Fruit fly (Drosophila melanogaster) whole organism, prepupa: ENCODE data around the gene CG10516.
A peak's percentile ranks its signal among the peaks of the same experiment; 100 is the strongest.

ENCODE experiments used
- Blimp-1 ChIP-seq: fragments of 200-800 bp; sonication (Bioruptor generic); optimal IDR thresholded peaks from 3 replicates; lab custom pipeline; 2017; ENCODE audit warnings: missing biosample characterization, missing genetic modification characterization, mild to moderate bottlenecking, moderate library complexity, missing genetic modification reagents
- CG10631 ChIP-seq: fragments of 200-800 bp; sonication (Bioruptor generic); optimal IDR thresholded peaks from 2 replicates; lab custom pipeline; 2016; ENCODE audit warnings: missing biosample characterization, missing genetic modification characterization
- CG10669 ChIP-seq: fragments of 200-800 bp; sonication (Bioruptor generic); optimal IDR thresholded peaks from 3 replicates; lab custom pipeline; 2018; ENCODE audit warnings: missing biosample characterization, mild to moderate bottlenecking, missing genetic modification characterization, moderate library complexity
- CG11762 ChIP-seq: fragments of 200-800 bp; sonication (Bioruptor generic); optimal IDR thresholded peaks from 3 replicates; lab custom pipeline; 2016; ENCODE audit warnings: missing biosample characterization, missing genetic modification characterization; ENCODE audit not compliant: insufficient read depth
- CG11902 ChIP-seq: fragments of 200-800 bp; sonication (Bioruptor generic); optimal IDR thresholded peaks from 3 replicates; lab custom pipeline; 2016; ENCODE audit warnings: missing biosample characterization, missing genetic modification characterization
- CG1621 ChIP-seq: fragments of 200-800 bp; sonication (Bioruptor generic); optimal IDR thresholded peaks from 3 replicates; lab custom pipeline; 2018; ENCODE audit warnings: missing biosample characterization, mild to moderate bottlenecking, missing genetic modification characterization
- CG16779 ChIP-seq: fragments of 200-800 bp; sonication (Bioruptor generic); optimal IDR thresholded peaks from 3 replicates; lab custom pipeline; 2017; ENCODE audit warnings: missing biosample characterization, mild to moderate bottlenecking, missing genetic modification characterization
- CG3032 ChIP-seq: fragments of 200-800 bp; optimal IDR thresholded peaks from 2 replicates; lab custom pipeline; 2019; ENCODE audit warnings: missing biosample characterization, mild to moderate bottlenecking, missing genetic modification characterization, moderate library complexity
- CG31627 ChIP-seq: fragments of 200-800 bp; sonication (Bioruptor generic); optimal IDR thresholded peaks from 3 replicates; lab custom pipeline; 2016; ENCODE audit warnings: missing biosample characterization, missing genetic modification characterization
- CG32006 ChIP-seq: fragments of 200-800 bp; sonication (Bioruptor generic); optimal IDR thresholded peaks from 3 replicates; lab custom pipeline; 2017; ENCODE audit warnings: missing biosample characterization, mild to moderate bottlenecking, missing genetic modification characterization
- CG34406 ChIP-seq: fragments of 200-800 bp; sonication (Bioruptor generic); optimal IDR thresholded peaks from 3 replicates; lab custom pipeline; 2016; ENCODE audit warnings: missing biosample characterization, missing genetic modification characterization
- CG4318 ChIP-seq: fragments of 200-800 bp; sonication (Bioruptor generic); optimal IDR thresholded peaks from 3 replicates; lab custom pipeline; 2017; ENCODE audit warnings: missing biosample characterization, mild to moderate bottlenecking, missing genetic modification characterization
- CG6163 ChIP-seq: fragments of 200-800 bp; sonication (Bioruptor generic); IDR thresholded peaks from 3 replicates; pipeline ENCODE4 v1.3.6; 2022; ENCODE audit warnings: missing biosample characterization, missing genetic modification characterization
- CG6792 ChIP-seq: fragments of 200-800 bp; sonication (Bioruptor generic); optimal IDR thresholded peaks from 3 replicates; lab custom pipeline; 2016; ENCODE audit warnings: missing biosample characterization, missing genetic modification characterization
- CG6808 ChIP-seq: fragments of 200-800 bp; sonication (Bioruptor generic); optimal IDR thresholded peaks from 3 replicates; lab custom pipeline; 2017; ENCODE audit warnings: missing biosample characterization, missing genetic modification characterization, mild to moderate bottlenecking, moderate library complexity, missing genetic modification reagents
- CG6854 ChIP-seq: fragments of 200-800 bp; sonication (Bioruptor generic); optimal IDR thresholded peaks from 2 replicates; lab custom pipeline; 2017; ENCODE audit warnings: missing biosample characterization, mild to moderate bottlenecking, missing genetic modification characterization
- CG7368 ChIP-seq: fragments of 200-800 bp; sonication (Bioruptor generic); optimal IDR thresholded peaks from 3 replicates; lab custom pipeline; 2016; ENCODE audit warnings: missing biosample characterization, missing genetic modification characterization
- CG8119 ChIP-seq: fragments of 200-800 bp; sonication (Bioruptor generic); IDR thresholded peaks from 3 replicates; pipeline ENCODE4 v1.3.6; 2022; ENCODE audit warnings: missing biosample characterization, missing genetic modification characterization
- CG8319 ChIP-seq: fragments of 200-800 bp; sonication (Bioruptor generic); optimal IDR thresholded peaks from 3 replicates; lab custom pipeline; 2016; ENCODE audit warnings: missing biosample characterization, missing genetic modification characterization
- CG8632 ChIP-seq: fragments of 200-800 bp; sonication (Bioruptor generic); optimal IDR thresholded peaks from 3 replicates; lab custom pipeline; 2016; ENCODE audit warnings: missing biosample characterization, missing genetic modification characterization
- CG9139 ChIP-seq: fragments of 200-800 bp; sonication (Bioruptor generic); optimal IDR thresholded peaks from 3 replicates; lab custom pipeline; 2017; ENCODE audit warnings: missing biosample characterization, mild to moderate bottlenecking, missing genetic modification characterization
- Eip75B ChIP-seq: fragments of 200-800 bp; sonication (Bioruptor generic); optimal IDR thresholded peaks from 3 replicates; lab custom pipeline; 2016; ENCODE audit warnings: missing biosample characterization, missing genetic modification characterization
- Eip78C ChIP-seq: fragments of 200-800 bp; sonication (Bioruptor generic); peaks from one replicate; lab custom pipeline; 2016; ENCODE audit warnings: missing biosample characterization, missing genetic modification characterization
- Gug ChIP-seq: fragments of 200-800 bp; sonication (Bioruptor generic); IDR thresholded peaks from 2 replicates; pipeline ENCODE4 v1.3.6; 2022; ENCODE audit warnings: missing biosample characterization, missing genetic modification characterization
- Hr39 ChIP-seq: fragments of 200-800 bp; sonication (Bioruptor generic); optimal IDR thresholded peaks from 2 replicates; lab custom pipeline; 2016; ENCODE audit warnings: missing biosample characterization, missing genetic modification characterization
- Met ChIP-seq: fragments of 200-800 bp; sonication (Bioruptor generic); optimal IDR thresholded peaks from 3 replicates; lab custom pipeline; 2016; ENCODE audit warnings: missing biosample characterization, missing genetic modification characterization
- OdsH ChIP-seq: fragments of 200-800 bp; sonication (Bioruptor generic); optimal IDR thresholded peaks from 3 replicates; lab custom pipeline; 2016; ENCODE audit warnings: missing biosample characterization, missing genetic modification characterization
- Smox ChIP-seq: fragments of 200-800 bp; sonication (Bioruptor generic); optimal IDR thresholded peaks from 3 replicates; lab custom pipeline; 2016; ENCODE audit warnings: missing biosample characterization, missing genetic modification characterization
- Sox102F ChIP-seq: fragments of 200-800 bp; sonication (Bioruptor generic); optimal IDR thresholded peaks from 2 replicates; lab custom pipeline; 2016; ENCODE audit warnings: missing biosample characterization, mild to moderate bottlenecking, missing genetic modification characterization
- Sox14 ChIP-seq: fragments of 200-800 bp; sonication (Bioruptor generic); optimal IDR thresholded peaks from 3 replicates; lab custom pipeline; 2016; ENCODE audit warnings: missing biosample characterization, missing genetic modification characterization
- Sox15 ChIP-seq: fragments of 200-800 bp; sonication (Bioruptor generic); optimal IDR thresholded peaks from 3 replicates; lab custom pipeline; 2016; ENCODE audit warnings: missing biosample characterization, missing genetic modification characterization
- achi ChIP-seq: fragments of 200-800 bp; sonication (Bioruptor generic); optimal IDR thresholded peaks from 3 replicates; lab custom pipeline; 2016; ENCODE audit warnings: missing biosample characterization, missing genetic modification characterization
- acj6 ChIP-seq: fragments of 200-800 bp; sonication (Bioruptor generic); optimal IDR thresholded peaks from 3 replicates; lab custom pipeline; 2016; ENCODE audit warnings: missing biosample characterization, missing genetic modification characterization
- dac ChIP-seq: fragments of 200-800 bp; sonication (Bioruptor generic); optimal IDR thresholded peaks from 2 replicates; lab custom pipeline; 2017; ENCODE audit warnings: missing biosample characterization, mild to moderate bottlenecking, missing genetic modification characterization
- eg ChIP-seq: fragments of 200-800 bp; sonication (Bioruptor generic); IDR thresholded peaks from 3 replicates; pipeline ENCODE4 v1.3.6; 2022; ENCODE audit warnings: missing biosample characterization, missing genetic modification characterization
- esn ChIP-seq: fragments of 200-800 bp; sonication (Bioruptor generic); optimal IDR thresholded peaks from 2 replicates; lab custom pipeline; 2016; ENCODE audit warnings: missing biosample characterization, mild to moderate bottlenecking, missing genetic modification characterization, moderate library complexity
- fd59A ChIP-seq: fragments of 200-800 bp; sonication (Bioruptor generic); optimal IDR thresholded peaks from 2 replicates; lab custom pipeline; 2017; ENCODE audit warnings: missing biosample characterization, mild to moderate bottlenecking, missing genetic modification characterization, missing genetic modification reagents
- fkh ChIP-seq: fragments of 200-800 bp; sonication (Bioruptor generic); optimal IDR thresholded peaks from 3 replicates; lab custom pipeline; 2017; ENCODE audit warnings: missing biosample characterization, mild to moderate bottlenecking, missing genetic modification characterization, moderate library complexity
- lz ChIP-seq: fragments of 200-800 bp; sonication (Bioruptor generic); optimal IDR thresholded peaks from 3 replicates; lab custom pipeline; 2016; ENCODE audit warnings: missing biosample characterization, missing genetic modification characterization
- net ChIP-seq: fragments of 200-800 bp; sonication (Bioruptor generic); optimal IDR thresholded peaks from 3 replicates; lab custom pipeline; 2016; ENCODE audit warnings: missing biosample characterization, missing genetic modification characterization
- pdm3 ChIP-seq: fragments of 200-800 bp; sonication (Bioruptor generic); optimal IDR thresholded peaks from 3 replicates; lab custom pipeline; 2016; ENCODE audit warnings: missing biosample characterization, missing genetic modification characterization
- salr ChIP-seq, 2 experiments: fragments of 200-800 bp; sonication (Bioruptor generic); optimal IDR thresholded peaks; 3 replicates each; lab custom pipeline; 2016 to 2018; ENCODE audit warnings: missing biosample characterization in 2 of 2, missing genetic modification characterization in 2 of 2, mild to moderate bottlenecking in 1 of 2
- ss ChIP-seq, 2 experiments: fragments of 200-800 bp; sonication (Bioruptor generic); optimal IDR thresholded peaks; 2 replicates in 1 of 2; 3 replicates in 1 of 2; lab custom pipeline; 2017 to 2018; ENCODE audit warnings: mild to moderate bottlenecking in 2 of 2, missing biosample characterization in 2 of 2, missing genetic modification characterization in 2 of 2, moderate library complexity in 1 of 2
- svp ChIP-seq: fragments of 200-800 bp; sonication (Bioruptor generic); peaks from one replicate; lab custom pipeline; 2016; ENCODE audit warnings: missing biosample characterization, missing genetic modification characterization
- topi ChIP-seq: fragments of 200-800 bp; sonication (Bioruptor generic); optimal IDR thresholded peaks from 3 replicates; lab custom pipeline; 2016; ENCODE audit warnings: missing biosample characterization, missing genetic modification characterization
- vri ChIP-seq: fragments of 200-800 bp; sonication (Bioruptor generic); optimal IDR thresholded peaks from 3 replicates; lab custom pipeline; 2016; ENCODE audit warnings: missing biosample characterization, mild to moderate bottlenecking, missing genetic modification characterization

Gene CG10516

DNA sequence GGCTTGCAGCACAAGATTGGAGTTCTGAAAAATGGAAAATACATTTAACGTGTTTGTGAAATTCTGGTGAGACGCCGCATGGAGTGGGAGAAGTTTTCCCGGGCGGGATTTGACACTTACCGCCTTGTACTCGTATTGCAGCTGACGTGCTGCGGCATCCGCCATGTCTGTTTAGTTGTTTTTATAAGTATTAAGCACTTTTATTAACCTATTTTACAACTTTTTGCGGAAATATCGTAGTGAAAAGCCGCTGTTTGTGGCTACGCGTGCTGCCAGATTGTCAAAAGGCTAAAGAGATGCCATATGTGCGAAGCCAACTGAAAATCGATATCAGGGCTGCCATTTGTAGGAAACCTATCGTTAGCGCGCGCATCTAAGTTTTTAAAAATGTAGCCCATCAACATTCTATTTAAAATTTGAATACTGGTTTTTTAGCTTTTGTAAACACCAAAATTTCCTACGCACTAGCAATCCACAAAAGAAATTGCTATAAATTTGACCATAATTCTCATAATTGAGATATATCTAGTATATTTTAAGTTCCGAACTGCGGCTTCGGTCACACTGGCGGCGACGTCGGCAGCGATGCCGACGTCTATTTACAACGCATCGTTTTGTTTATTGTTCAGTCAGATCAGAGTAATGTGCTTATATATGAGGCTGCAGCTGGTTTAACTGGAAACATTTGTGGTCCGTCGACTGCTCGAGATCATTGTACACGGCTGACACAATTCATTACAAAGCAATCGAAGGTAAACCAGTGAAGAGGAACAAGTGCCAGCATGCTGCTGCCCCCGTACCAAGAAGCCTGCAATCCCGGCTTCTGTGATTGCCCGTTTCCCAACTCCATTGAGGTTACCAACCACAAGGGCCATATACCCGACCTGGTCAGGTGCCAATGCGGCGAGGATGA lies at the start of gene CG10516, which contains the start of gene Brr2:
TSS of gene CG10516 (plus strand) at position 617 of the 913 bp plus-strand sequence.
TSS of gene Brr2 (minus strand) at position 285 of the 913 bp plus-strand sequence.
- TF ChIP-seq CG10669 (GFP tag; lab: Kevin White, UChicago) (no peak), Sox14 (GFP tag; lab: Kevin White, UChicago) (peak; percentile 54), CG8319 (peak; percentile 28), Sox102F (GFP tag; lab: Kevin White, UChicago) (no peak), CG3032 (tag; lab: Kevin White, UChicago) (peak; percentile 29), fkh (GFP tag; lab: Kevin White, UChicago) (peak; percentile 98), CG31627 (GFP tag; lab: Kevin White, UChicago) (peak; percentile 31), ss (GFP tag; optimal IDR thresholded peaks at IDR 0.05; lab: Kevin White, UChicago) (peak in 1 of 2 experiments; percentile 37), CG6163 (GFP tag; lab: Robert Waterston, UW) (no peak), CG7368 (GFP tag; lab: Kevin White, UChicago) (no peak), esn (peak; percentile 33), lz (GFP tag; lab: Kevin White, UChicago) (no peak)

DNA sequence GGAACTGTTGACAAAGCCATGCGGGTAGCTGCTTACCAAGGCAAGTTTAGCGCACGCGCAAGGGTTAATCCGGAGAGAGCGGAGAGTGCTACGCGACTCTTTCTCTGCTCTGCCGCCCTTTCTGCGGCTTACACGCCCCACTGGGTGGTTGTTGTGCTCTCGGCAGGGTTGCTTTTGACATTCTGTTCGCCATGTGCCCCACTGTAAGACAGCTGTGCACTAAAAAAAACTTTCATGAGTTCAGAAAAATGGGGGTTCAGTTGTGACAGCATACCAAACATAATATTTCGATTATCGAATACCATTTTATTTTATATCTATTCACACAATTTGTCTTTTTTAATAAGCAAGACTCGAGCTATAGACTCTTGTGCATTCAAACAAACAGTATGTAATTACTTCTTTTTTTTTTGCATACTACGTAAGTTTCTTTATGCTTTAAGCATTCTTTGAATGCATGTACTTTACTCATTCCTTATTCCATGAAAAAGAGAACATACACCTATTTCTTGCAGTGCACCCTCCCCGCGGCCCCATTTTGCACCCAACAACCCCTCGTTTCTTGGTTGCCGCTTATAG lies 46.9 kb upstream of the CG10516 start:
- TF ChIP-seq acj6 (GFP tag; lab: Kevin White, UChicago) (peak; percentile 14), CG1621 (tag; lab: Kevin White, UChicago) (no peak), CG8632 (GFP tag; lab: Kevin White, UChicago) (no peak), Eip75B (GFP tag; lab: Kevin White, UChicago) (peak; percentile 35), salr (GFP tag; optimal IDR thresholded peaks at IDR 0.05; lab: Kevin White, UChicago) (no peak), Sox14 (GFP tag; lab: Kevin White, UChicago) (peak; percentile 32), Sox15 (GFP tag; lab: Kevin White, UChicago) (no peak), topi (GFP tag; lab: Kevin White, UChicago) (peak; percentile 37), CG6163 (GFP tag; lab: Robert Waterston, UW) (no peak), CG6792 (GFP tag; lab: Kevin White, UChicago) (no peak), CG34406 (peak; percentile 14), Gug (GFP tag; lab: Robert Waterston, UW) (no peak), Eip78C (peak; percentile 71), CG4318 (peak; percentile 17), CG32006 (GFP tag; lab: Kevin White, UChicago) (peak; percentile 56), Hr39 (GFP tag; lab: Kevin White, UChicago) (peak; percentile 19), esn (no peak), CG7368 (GFP tag; lab: Kevin White, UChicago) (no peak), Smox (peak; percentile 11), lz (GFP tag; lab: Kevin White, UChicago) (peak; percentile 43), CG10631 (peak; percentile 44), achi (GFP tag; lab: Kevin White, UChicago) (peak; percentile 42), CG3032 (tag; lab: Kevin White, UChicago) (no peak), CG11762 (GFP tag; lab: Kevin White, UChicago) (no peak), Blimp-1 (GFP tag; lab: Kevin White, UChicago) (no peak), Sox102F (GFP tag; lab: Kevin White, UChicago) (peak; percentile 24), Met (GFP tag; lab: Kevin White, UChicago) (peak; percentile 41), CG16779 (no peak), OdsH (peak; percentile 17), net (no peak), CG9139 (GFP tag; lab: Kevin White, UChicago) (no peak), vri (GFP tag; lab: Kevin White, UChicago) (no peak), dac (no peak), fd59A (no peak), CG8119 (GFP tag; lab: Robert Waterston, UW) (0 out of 3 replicates have a peak, but pooled peaks have one; percentile 20), svp (GFP tag; lab: Kevin White, UChicago) (peak; percentile 71), CG6854 (no peak), pdm3 (GFP tag; lab: Kevin White, UChicago) (peak; percentile 24), CG6808 (GFP tag; lab: Kevin White, UChicago) (peak; percentile 33), CG11902 (GFP tag; lab: Kevin White, UChicago) (no peak), eg (GFP tag; lab: Robert Waterston, UW) (no peak)
